Fruit fly (Drosophila melanogaster) whole organism, embryonic: ENCODE data around the gene Tsr1.

ENCODE experiments used
- BtbVII ChIP-seq: fragments of 200-800 bp; sonication (Bioruptor generic); optimal IDR thresholded peaks from 3 replicates; lab custom pipeline; 2017; ENCODE audit warnings: missing biosample characterization, mild to moderate bottlenecking, missing genetic modification characterization
- CG10147 ChIP-seq: fragments of 200-800 bp; sonication (Bioruptor generic); optimal IDR thresholded peaks from 2 replicates; lab custom pipeline; 2019; ENCODE audit warnings: missing biosample characterization, mild to moderate bottlenecking, missing genetic modification characterization, moderate library complexity
- CG10209 ChIP-seq: fragments of 200-800 bp; sonication (Bioruptor generic); optimal IDR thresholded peaks from 3 replicates; lab custom pipeline; 2017; ENCODE audit warnings: missing biosample characterization, mild to moderate bottlenecking, missing genetic modification characterization, missing genetic modification reagents
- CG10462 ChIP-seq: fragments of 200-800 bp; sonication (Bioruptor generic); optimal IDR thresholded peaks from 2 replicates; lab custom pipeline; 2016; ENCODE audit warnings: missing biosample characterization, missing genetic modification characterization
- CG12219 ChIP-seq: fragments of 200-800 bp; sonication (Bioruptor generic); optimal IDR thresholded peaks from 3 replicates; lab custom pipeline; 2018; ENCODE audit warnings: missing biosample characterization, mild to moderate bottlenecking, missing genetic modification characterization
- CG15011 ChIP-seq: fragments of 200-800 bp; sonication (Bioruptor generic); optimal IDR thresholded peaks from 3 replicates; lab custom pipeline; 2018; ENCODE audit warnings: missing biosample characterization, mild to moderate bottlenecking, missing genetic modification characterization
- CG1647 ChIP-seq: fragments of 200-800 bp; sonication (Bioruptor generic); optimal IDR thresholded peaks from 3 replicates; lab custom pipeline; 2016; ENCODE audit warnings: missing biosample characterization, missing genetic modification characterization
- CG16863 ChIP-seq: fragments of 200-800 bp; sonication (Bioruptor generic); optimal IDR thresholded peaks from 3 replicates; lab custom pipeline; 2016; ENCODE audit warnings: missing biosample characterization, missing genetic modification characterization
- CG17328 ChIP-seq: fragments of 200-800 bp; sonication (Bioruptor generic); IDR thresholded peaks from 2 replicates; pipeline ENCODE4 v1.3.6; 2022; ENCODE audit warnings: missing biosample characterization, missing genetic modification characterization
- CG1832 ChIP-seq: fragments of 200-800 bp; sonication (Bioruptor generic); optimal IDR thresholded peaks from 2 replicates; lab custom pipeline; 2017; ENCODE audit warnings: missing biosample characterization, mild to moderate bottlenecking, missing genetic modification characterization, inconsistent platforms
- CG32772 ChIP-seq: fragments of 200-800 bp; sonication (Bioruptor generic); IDR thresholded peaks from 2 replicates; pipeline ENCODE4 v1.3.6; 2022; ENCODE audit warnings: missing biosample characterization, missing genetic modification characterization
- CG33557 ChIP-seq: fragments of 200-800 bp; sonication (Bioruptor generic); optimal IDR thresholded peaks from 2 replicates; lab custom pipeline; 2019; ENCODE audit warnings: missing biosample characterization, mild to moderate bottlenecking, missing genetic modification characterization, moderate library complexity
- CG34376 ChIP-seq: fragments of 200-800 bp; sonication (Bioruptor generic); optimal IDR thresholded peaks from 2 replicates; lab custom pipeline; 2018; ENCODE audit warnings: missing biosample characterization, mild to moderate bottlenecking, missing genetic modification characterization
- CG3995 ChIP-seq: fragments of 200-800 bp; sonication (Bioruptor generic); optimal IDR thresholded peaks from 3 replicates; lab custom pipeline; 2016; ENCODE audit warnings: missing biosample characterization, missing genetic modification characterization
- CG4328 ChIP-seq: fragments of 200-800 bp; sonication (Bioruptor generic); optimal IDR thresholded peaks from 3 replicates; lab custom pipeline; 2017; ENCODE audit warnings: missing biosample characterization, missing genetic modification reagents, missing genetic modification characterization
- CG4424 ChIP-seq: fragments of 200-800 bp; sonication (Bioruptor generic); optimal IDR thresholded peaks from 3 replicates; lab custom pipeline; 2016; ENCODE audit warnings: missing biosample characterization, missing genetic modification characterization
- CG6791 ChIP-seq: fragments of 200-800 bp; sonication (Bioruptor generic); IDR thresholded peaks from 3 replicates; pipeline ENCODE4 v1.3.6; 2022; ENCODE audit warnings: missing biosample characterization, missing genetic modification characterization; ENCODE audit not compliant: partially characterized antibody
- CG7745 ChIP-seq: fragments of 200-800 bp; sonication (Bioruptor generic); optimal IDR thresholded peaks from 2 replicates; lab custom pipeline; 2018; ENCODE audit warnings: missing biosample characterization, mild to moderate bottlenecking, missing genetic modification characterization, moderate library complexity
- CG7786 ChIP-seq: fragments of 200-800 bp; sonication (Bioruptor generic); optimal IDR thresholded peaks from 2 replicates; lab custom pipeline; 2016; ENCODE audit warnings: missing biosample characterization, missing genetic modification characterization
- CG7987 ChIP-seq: fragments of 200-800 bp; sonication (Bioruptor generic); optimal IDR thresholded peaks from 2 replicates; lab custom pipeline; 2018; ENCODE audit warnings: missing biosample characterization, mild to moderate bottlenecking, missing genetic modification characterization, moderate library complexity
- CHES-1-like ChIP-seq: fragments of 200-800 bp; sonication (Bioruptor generic); optimal IDR thresholded peaks from 2 replicates; lab custom pipeline; 2016; ENCODE audit warnings: missing biosample characterization, missing genetic modification characterization
- Dp ChIP-seq: fragments of 200-800 bp; sonication (Bioruptor generic); optimal IDR thresholded peaks from 2 replicates; lab custom pipeline; 2018; ENCODE audit warnings: missing biosample characterization, mild to moderate bottlenecking, missing genetic modification characterization, moderate library complexity
- Dref ChIP-seq: fragments of 200-800 bp; sonication (Bioruptor generic); IDR thresholded peaks from 2 replicates; pipeline ENCODE4 v1.3.6; 2022; ENCODE audit warnings: missing biosample characterization, missing genetic modification characterization
- E2f2 ChIP-seq: fragments of 200-800 bp; sonication (Bioruptor generic); IDR thresholded peaks from 2 replicates; pipeline ENCODE4 v1.3.6; 2022; ENCODE audit warnings: missing biosample characterization, missing genetic modification characterization
- Fer1 ChIP-seq: fragments of 200-800 bp; sonication (Bioruptor generic); optimal IDR thresholded peaks from 2 replicates; lab custom pipeline; 2017; ENCODE audit warnings: missing biosample characterization, mild to moderate bottlenecking, missing genetic modification characterization
- H15 ChIP-seq: fragments of 200-800 bp; sonication (Bioruptor generic); IDR thresholded peaks from 3 replicates; pipeline ENCODE4 v1.3.6; 2022; ENCODE audit warnings: missing biosample characterization, missing genetic modification characterization
- Hr3 ChIP-seq: fragments of 200-800 bp; sonication (Bioruptor generic); optimal IDR thresholded peaks from 3 replicates; lab custom pipeline; 2016; ENCODE audit warnings: missing biosample characterization, missing genetic modification characterization
- Kr ChIP-seq: fragments of 200-800 bp; sonication (Bioruptor generic); optimal IDR thresholded peaks from 2 replicates; lab custom pipeline; 2017; ENCODE audit warnings: missing biosample characterization, mild to moderate bottlenecking, missing genetic modification characterization
- MBD-R2 ChIP-seq: fragments of 200-800 bp; sonication (Bioruptor generic); IDR thresholded peaks from 2 replicates; pipeline ENCODE4 v1.3.6; 2022; ENCODE audit warnings: missing biosample characterization, missing genetic modification characterization
- NfI ChIP-seq: fragments of 200-800 bp; sonication (Bioruptor generic); optimal IDR thresholded peaks from 3 replicates; lab custom pipeline; 2018; ENCODE audit warnings: missing biosample characterization, mild to moderate bottlenecking, missing genetic modification characterization, moderate library complexity
- Sin3A ChIP-seq: fragments of >200 bp; optimal IDR thresholded peaks from 2 replicates; lab custom pipeline; 2018
- TFAM ChIP-seq: fragments of 200-800 bp; sonication (Bioruptor generic); optimal IDR thresholded peaks from 2 replicates; lab custom pipeline; 2017; ENCODE audit warnings: missing biosample characterization, missing genetic modification characterization, inconsistent platforms
- abd-A ChIP-seq: fragments of 200-800 bp; sonication (Bioruptor generic); optimal IDR thresholded peaks from 3 replicates; lab custom pipeline; 2019; ENCODE audit warnings: missing biosample characterization, mild to moderate bottlenecking, missing genetic modification characterization, moderate library complexity
- ac ChIP-seq: fragments of 200-800 bp; sonication (Bioruptor generic); optimal IDR thresholded peaks from 3 replicates; lab custom pipeline; 2017; ENCODE audit warnings: missing biosample characterization, mild to moderate bottlenecking, missing genetic modification characterization
- ash1 ChIP-seq: fragments of 200-800 bp; sonication (Bioruptor generic); optimal IDR thresholded peaks from 2 replicates; lab custom pipeline; 2018; ENCODE audit warnings: missing biosample characterization, mild to moderate bottlenecking, missing genetic modification characterization
- ato ChIP-seq: fragments of 200-800 bp; sonication (Bioruptor generic); IDR thresholded peaks from 2 replicates; pipeline ENCODE4 v1.3.6; 2022; ENCODE audit warnings: missing biosample characterization, missing genetic modification characterization; ENCODE audit not compliant: partially characterized antibody
- chn ChIP-seq: fragments of 200-800 bp; sonication (Bioruptor generic); optimal IDR thresholded peaks from 2 replicates; lab custom pipeline; 2016; ENCODE audit warnings: missing biosample characterization, missing genetic modification characterization
- croc ChIP-seq: fragments of 200-800 bp; sonication (Bioruptor generic); conservative IDR thresholded peaks from 3 replicates; pipeline ENCODE4 v1.3.6; 2022; ENCODE audit warnings: missing biosample characterization, missing genetic modification characterization
- danr ChIP-seq: fragments of 200-800 bp; sonication (Bioruptor generic); IDR thresholded peaks from 2 replicates; pipeline ENCODE4 v1.3.6; 2022; ENCODE audit warnings: missing biosample characterization, missing genetic modification characterization
- dmrt99B ChIP-seq: fragments of 200-800 bp; sonication (Bioruptor generic); optimal IDR thresholded peaks from 2 replicates; lab custom pipeline; 2018; ENCODE audit warnings: missing biosample characterization, mild to moderate bottlenecking, missing genetic modification characterization, moderate library complexity
- dpn ChIP-seq, 2 experiments: fragments of 200-800 bp; sonication (Bioruptor generic); optimal IDR thresholded peaks; 3 replicates each; lab custom pipeline; 2016; ENCODE audit warnings: missing biosample characterization in 2 of 2, missing genetic modification characterization in 2 of 2
- eve ChIP-seq, 2 experiments: fragments of >200 bp; optimal IDR thresholded peaks; 2 replicates each; lab custom pipeline; 2017; ENCODE audit warnings: missing biosample characterization in 2 of 2, missing genetic modification characterization in 2 of 2
- ken ChIP-seq: fragments of 200-800 bp; sonication (Bioruptor generic); IDR thresholded peaks from 3 replicates; pipeline ENCODE4 v1.3.6; 2022; ENCODE audit warnings: missing biosample characterization, missing genetic modification characterization
- pzg ChIP-seq: fragments of 200-800 bp; sonication (Bioruptor generic); optimal IDR thresholded peaks from 3 replicates; lab custom pipeline; 2018; ENCODE audit warnings: missing biosample characterization, mild to moderate bottlenecking, missing genetic modification characterization, moderate library complexity
- ranshi ChIP-seq: fragments of 200-800 bp; sonication (Bioruptor generic); IDR thresholded peaks from 2 replicates; pipeline ENCODE4 v1.3.6; 2022; ENCODE audit warnings: missing biosample characterization, missing genetic modification characterization
- row ChIP-seq: fragments of 200-800 bp; sonication (Bioruptor generic); IDR thresholded peaks from 3 replicates; pipeline ENCODE4 v1.3.6; 2022; ENCODE audit warnings: missing biosample characterization, missing genetic modification characterization
- schlank ChIP-seq: fragments of 200-800 bp; sonication (Bioruptor generic); optimal IDR thresholded peaks from 2 replicates; lab custom pipeline; 2018; ENCODE audit warnings: missing biosample characterization, mild to moderate bottlenecking, missing genetic modification characterization
- sens-2 ChIP-seq: fragments of 200-800 bp; sonication (Bioruptor generic); IDR thresholded peaks from 2 replicates; pipeline ENCODE4 v1.3.6; 2022; ENCODE audit warnings: missing biosample characterization, missing genetic modification characterization
- tap ChIP-seq: fragments of 200-800 bp; optimal IDR thresholded peaks from 3 replicates; lab custom pipeline; 2019; ENCODE audit warnings: missing biosample characterization, mild to moderate bottlenecking, missing genetic modification characterization, moderate library complexity
- z ChIP-seq: fragments of 200-800 bp; sonication (Bioruptor generic); IDR thresholded peaks from 3 replicates; pipeline ENCODE4 v1.3.6; 2022; ENCODE audit warnings: missing biosample characterization, missing genetic modification characterization

The Tsr1 gene

DNA sequence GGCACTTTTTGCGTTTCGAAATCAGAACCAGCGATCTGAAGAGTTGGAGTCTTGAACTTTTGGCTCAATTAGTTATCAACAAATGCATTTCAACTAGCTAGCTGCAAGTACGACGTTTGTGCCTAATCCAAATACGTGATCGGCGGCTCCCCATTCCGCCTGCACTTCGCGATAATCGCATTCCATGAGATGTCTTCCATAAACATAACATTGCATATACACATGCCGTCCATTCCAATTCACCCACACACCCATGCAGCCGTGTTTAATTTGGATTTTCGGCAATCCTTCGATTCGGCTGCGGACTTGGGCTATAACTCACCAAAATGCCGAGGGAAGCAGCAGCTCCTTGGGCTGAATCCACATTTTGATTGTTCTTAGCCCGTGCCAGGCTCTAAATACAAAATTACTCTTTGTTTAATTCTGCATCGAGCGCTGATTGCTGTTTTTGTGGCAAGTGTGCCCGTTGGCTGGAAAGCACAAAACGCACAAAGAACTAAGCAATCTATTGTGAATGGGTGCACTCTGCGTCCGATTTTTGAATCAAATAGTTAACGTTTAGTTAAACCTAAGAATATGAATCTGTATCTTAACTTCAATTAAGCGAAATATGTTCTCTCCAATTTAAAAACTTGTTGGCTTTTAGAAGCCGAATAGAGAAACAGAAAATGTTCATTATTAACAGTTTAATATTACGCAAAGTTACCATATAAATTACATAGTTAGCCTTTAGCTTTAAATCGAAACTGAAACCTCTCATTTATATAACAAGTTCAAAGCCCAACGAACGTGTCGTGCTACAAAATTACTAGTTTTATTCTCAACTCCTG lies 8.5 kb downstream of the Tsr1 start, which contains the start of the genes Tbc1d8-9 and CG32436:
Tbc1d8-9 (minus strand) TSS at position 463 of the 830 bp plus-strand sequence.
CG32436 (plus strand) TSS at position 780 of the 830 bp plus-strand sequence.
- no peak for TF ChIP-seq ken
- no peak for TF ChIP-seq NfI (GFP tag; lab: Kevin White, UChicago)
- TF ChIP-seq CG1647 (GFP tag; lab: Kevin White, UChicago) = no peak
- no peak for TF ChIP-seq tap (tag; lab: Kevin White, UChicago)
- no peak for TF ChIP-seq CG3995 (GFP tag; lab: Kevin White, UChicago)
- TF ChIP-seq Fer1 = peak; percentile 12
- no peak for TF ChIP-seq dpn (GFP tag; optimal IDR thresholded peaks at IDR 0.05; lab: Kevin White, UChicago)
- peak; percentile 72 for TF ChIP-seq Dp (GFP tag; lab: Kevin White, UChicago)
- peak; percentile 47 for TF ChIP-seq CHES-1-like (GFP tag; lab: Kevin White, UChicago)
- no peak for TF ChIP-seq ac
- no peak for TF ChIP-seq CG10209 (GFP tag; lab: Kevin White, UChicago)
- no peak for TF ChIP-seq Hr3 (GFP tag; lab: Kevin White, UChicago)
- TF ChIP-seq danr (GFP tag; lab: Robert Waterston, UW) = no peak
- TF ChIP-seq row (GFP tag; lab: Robert Waterston, UW) = peak; percentile 41; the same call in 1 of the 3 replicates
- peak; percentile 19; the same call in 1 of the 2 replicates for TF ChIP-seq ato
- peak; percentile 22 for TF ChIP-seq Sin3A (lab: Kevin White, UChicago)
- no peak for TF ChIP-seq ash1
- TF ChIP-seq TFAM = no peak
- TF ChIP-seq CG16863 (GFP tag; lab: Kevin White, UChicago) = no peak
- no peak for TF ChIP-seq CG4424 (GFP tag; lab: Kevin White, UChicago)
- TF ChIP-seq CG10462 = no peak
- peak; percentile 62; the same call in 2 of the 3 replicates for TF ChIP-seq CG6791 (GFP tag; lab: Robert Waterston, UW)
- no peak for TF ChIP-seq chn (GFP tag; lab: Kevin White, UChicago)
- peak; percentile 79 for TF ChIP-seq pzg (GFP tag; lab: Kevin White, UChicago)
- no peak for TF ChIP-seq Kr
- TF ChIP-seq CG34376 (GFP tag; lab: Kevin White, UChicago) = no peak
- no peak for TF ChIP-seq sens-2 (GFP tag; lab: Robert Waterston, UW)
- TF ChIP-seq ranshi (GFP tag; lab: Robert Waterston, UW) = peak; percentile 17; the same call in 1 of the 2 replicates
- TF ChIP-seq CG10147 (GFP tag; lab: Kevin White, UChicago) = no peak
- no peak for TF ChIP-seq CG15011 (GFP tag; lab: Kevin White, UChicago)
- TF ChIP-seq dmrt99B = no peak
- no peak for TF ChIP-seq CG7745 (tag; lab: Kevin White, UChicago)
- TF ChIP-seq schlank = no peak
- TF ChIP-seq CG1832 = no peak
- no peak for TF ChIP-seq CG7987 (GFP tag; lab: Kevin White, UChicago)
- no peak for TF ChIP-seq eve (GFP tag; optimal IDR thresholded peaks at IDR 0.05; lab: Kevin White, UChicago)
- no peak for TF ChIP-seq BtbVII
- TF ChIP-seq H15 (GFP tag; lab: Robert Waterston, UW) = no peak
- TF ChIP-seq CG4328 (GFP tag; lab: Kevin White, UChicago) = no peak
- 0 out of 2 replicates have a peak, but pooled peaks have one; percentile 29 for TF ChIP-seq Dref (GFP tag; lab: Robert Waterston, UW)
- no peak for TF ChIP-seq z
- TF ChIP-seq CG33557 (GFP tag; lab: Kevin White, UChicago) = no peak
- no peak for TF ChIP-seq CG7786 (GFP tag; lab: Kevin White, UChicago)
- peak; percentile 83 for TF ChIP-seq MBD-R2 (GFP tag; lab: Robert Waterston, UW)
- TF ChIP-seq CG12219 = no peak
- TF ChIP-seq abd-A (tag; lab: Kevin White, UChicago) = no peak
- TF ChIP-seq E2f2 (GFP tag; lab: Robert Waterston, UW) = peak; percentile 79
- TF ChIP-seq CG17328 = no peak
- no peak for TF ChIP-seq croc (GFP tag; lab: Robert Waterston, UW)
- TF ChIP-seq CG32772 (GFP tag; lab: Robert Waterston, UW) = no peak
